Worm (Caenorhabditis elegans): ENCODE measurements around the gene F55C5.17.

Gene F55C5.17

ce11 chrV:12301985-12302591 is at the start of gene F55C5.17, which contains the start of gene frm-7:
Gene F55C5.17, plus strand, starts transcription at chrV:12302541.
Gene frm-7, plus strand, starts transcription at chrV:12302484.
- no peak for TF ChIP-seq pha-4 (tag; optimal IDR thresholded peaks at IDR 0.05)
- TF ChIP-seq B0035.1 (tag; optimal IDR thresholded peaks at IDR 0.05) = no peak
- TF ChIP-seq nhr-80 (tag; optimal IDR thresholded peaks at IDR 0.05) = peak; percentile 58
- TF ChIP-seq tlf-1 (GFP tag; optimal IDR thresholded peaks at IDR 0.05) = peak; percentile 20
- TF ChIP-seq tbp1 (GFP tag; optimal IDR thresholded peaks at IDR 0.05) = no peak
- TF ChIP-seq F22D6.2 (tag; optimal IDR thresholded peaks at IDR 0.05) = no peak
- TF ChIP-seq ceh-100 (GFP tag; IDR thresholded peaks at IDR 0.05) = no peak
- TF ChIP-seq Y79H2A.3 (GFP tag; conservative IDR thresholded peaks at IDR 0.05) = no peak
- TF ChIP-seq K11D2.4 (GFP tag; IDR thresholded peaks at IDR 0.05) = no peak
- TF ChIP-seq snpc-4 (GFP tag; optimal IDR thresholded peaks at IDR 0.05) = no peak
- peak in 2 of 4 experiments; percentile 6 to 15 for TF ChIP-seq snpc-4 (tag; optimal IDR thresholded peaks at IDR 0.05)
- TF ChIP-seq lin-40 (tag; optimal IDR thresholded peaks at IDR 0.05) = peak; percentile 48
- no peak for TF ChIP-seq F33H1.4 (GFP tag; IDR thresholded peaks at IDR 0.05)
- no peak for TF ChIP-seq cebp-1 (GFP tag; IDR thresholded peaks at IDR 0.05)
- peak; percentile 42 for TF ChIP-seq cebp-1 (tag; optimal IDR thresholded peaks at IDR 0.05)
- no peak for TF ChIP-seq lsy-27 (tag; optimal IDR thresholded peaks at IDR 0.05; ENCODE audit: borderline replicate concordance, insufficient read depth)
- TF ChIP-seq ZK185.1 (tag; optimal IDR thresholded peaks at IDR 0.05; ENCODE audit: poor library complexity, severe bottlenecking) = peak; percentile 33
- TF ChIP-seq hmg-1.2 (GFP tag; IDR thresholded peaks at IDR 0.05) = no peak
- peak; percentile 64 for TF ChIP-seq ztf-26 (tag; optimal IDR thresholded peaks at IDR 0.05)
- peak; percentile 32 for TF ChIP-seq chd-7 (tag; optimal IDR thresholded peaks at IDR 0.05)
- no peak for TF ChIP-seq sea-2 (GFP tag; IDR thresholded peaks at IDR 0.05)
- TF ChIP-seq Y56A3A.18 (GFP tag; IDR thresholded peaks at IDR 0.05) = 0 out of 2 replicates have a peak, but pooled peaks have one; percentile 27
- TF ChIP-seq dpff-1 (tag; optimal IDR thresholded peaks at IDR 0.05) = no peak
- TF ChIP-seq hsf-1 (GFP tag; IDR thresholded peaks at IDR 0.05) = peak; percentile 86
- TF ChIP-seq egrh-3 (GFP tag; IDR thresholded peaks at IDR 0.05) = no peak
- 0 out of 2 replicates have a peak, but pooled peaks have one; percentile 37 for TF ChIP-seq C06A6.2 (GFP tag; conservative IDR thresholded peaks at IDR 0.05)
- TF ChIP-seq lsl-1 (GFP tag; optimal IDR thresholded peaks at IDR 0.05) = no peak
- no peak for TF ChIP-seq lir-1 (GFP tag; conservative IDR thresholded peaks at IDR 0.05)
- TF ChIP-seq atf-7 (tag; optimal IDR thresholded peaks at IDR 0.05) = peak; percentile 51
- no peak for TF ChIP-seq rpc-1 (optimal IDR thresholded peaks at IDR 0.05)
- TF ChIP-seq rpc-1 (tag; optimal IDR thresholded peaks at IDR 0.05) = no peak
- no peak for TF ChIP-seq ztf-3 (GFP tag; optimal IDR thresholded peaks at IDR 0.05)
- no peak for TF ChIP-seq C17E4.6 (GFP tag; IDR thresholded peaks at IDR 0.05)
- TF ChIP-seq sdz-38 (tag; optimal IDR thresholded peaks at IDR 0.05) = no peak
- TF ChIP-seq unc-62 (GFP tag; optimal IDR thresholded peaks at IDR 0.05) = no peak
- TF ChIP-seq Y95B8A.8 (GFP tag; IDR thresholded peaks at IDR 0.05) = no peak
- TF ChIP-seq attf-5 (GFP tag; optimal IDR thresholded peaks at IDR 0.05) = peak; percentile 14
- TF ChIP-seq sptf-2 (GFP tag; optimal IDR thresholded peaks at IDR 0.05) = no peak
- TF ChIP-seq nfya-2 (GFP tag; IDR thresholded peaks at IDR 0.05) = no peak

- TF ChIP-seq ztf-26 (tag; optimal IDR thresholded peaks at IDR 0.05) (no peak), lin-40 (tag; optimal IDR thresholded peaks at IDR 0.05) (no peak), efl-1 (GFP tag; optimal IDR thresholded peaks at IDR 0.05) (no peak), mel-28 (tag; optimal IDR thresholded peaks at IDR 0.05; ENCODE audit: borderline replicate concordance) (no peak), pbrm-1 (GFP tag; IDR thresholded peaks at IDR 0.05) (no peak), Y53F4B.3 (GFP tag; IDR thresholded peaks at IDR 0.05) (no peak), ztf-3 (GFP tag; optimal IDR thresholded peaks at IDR 0.05) (no peak), F33H1.4 (GFP tag; IDR thresholded peaks at IDR 0.05) (no peak), Y95B8A.8 (GFP tag; IDR thresholded peaks at IDR 0.05) (no peak), aptf-2 (GFP tag; conservative IDR thresholded peaks at IDR 0.05) (no peak), zim-3 (tag; optimal IDR thresholded peaks at IDR 0.05) (no peak), zfh-2 (GFP tag; conservative IDR thresholded peaks at IDR 0.05) (no peak), pha-4 (tag; optimal IDR thresholded peaks at IDR 0.05) (no peak), mxl-1 (tag; optimal IDR thresholded peaks at IDR 0.05) (no peak), F10E7.11 (tag; optimal IDR thresholded peaks at IDR 0.05) (no peak), B0019.2 (GFP tag; conservative IDR thresholded peaks at IDR 0.05) (no peak), K11D2.4 (GFP tag; IDR thresholded peaks at IDR 0.05) (no peak)
Measured at ce11 chrV:12255343-12255742, 47.0 kb upstream of the F55C5.17 start, which contains the start of gene T04H1.12. Gene T04H1.12, plus strand, starts transcription at chrV:12255643.

Measured in whole organism, young adult.